Fruit fly (Drosophila melanogaster): ENCODE data around the gene PGRP-SB2.

The PGRP-SB2 gene

dm6 chr3L:16702866-16703265 is 23.5 kb upstream of the PGRP-SB2 start:
- peak in 1 of 2 experiments; percentile 82 for TF ChIP-seq Hr78 (GFP tag; optimal IDR thresholded peaks at IDR 0.05)
- peak; percentile 11 for TF ChIP-seq gcm (GFP tag; optimal IDR thresholded peaks at IDR 0.05)
- peak; percentile 52 for TF ChIP-seq Ets65A (GFP tag)
- TF ChIP-seq CG7928 (GFP tag; optimal IDR thresholded peaks at IDR 0.05) = no peak
- TF ChIP-seq Eip74EF (GFP tag; optimal IDR thresholded peaks at IDR 0.05) = peak in 1 of 2 experiments; percentile 57
- peak; percentile 98 for TF ChIP-seq pros (GFP tag; optimal IDR thresholded peaks at IDR 0.05)
- peak; percentile 2 for TF ChIP-seq twi (tag; optimal IDR thresholded peaks at IDR 0.05)
- no peak for TF ChIP-seq YL-1 (GFP tag; optimal IDR thresholded peaks at IDR 0.05)
- no peak for TF ChIP-seq CG10321 (GFP tag; IDR thresholded peaks at IDR 0.05)
- TF ChIP-seq HLH4C (GFP tag; IDR thresholded peaks at IDR 0.05; ENCODE audit: partially characterized antibody) = no peak
- no peak for TF ChIP-seq CG8290 (GFP tag; optimal IDR thresholded peaks at IDR 0.05)
- peak in 1 of 2 experiments; percentile 12 for TF ChIP-seq CG8290 (tag; optimal IDR thresholded peaks at IDR 0.05)
- 0 out of 4 replicates have a peak, but pooled peaks have one; percentile 32 for TF ChIP-seq chinmo (GFP tag; IDR thresholded peaks at IDR 0.05; ENCODE audit: partially characterized antibody)
- peak; percentile 24 for TF ChIP-seq fd64A (GFP tag; optimal IDR thresholded peaks at IDR 0.05)
- peak; percentile 66 for TF ChIP-seq abd-A (tag; optimal IDR thresholded peaks at IDR 0.05)
- peak; percentile 54 for TF ChIP-seq sd (tag; optimal IDR thresholded peaks at IDR 0.05)
- no peak for TF ChIP-seq eyg (GFP tag; optimal IDR thresholded peaks at IDR 0.05)
- no peak for TF ChIP-seq CG7372 (GFP tag; IDR thresholded peaks at IDR 0.05)
- TF ChIP-seq ara (GFP tag; IDR thresholded peaks at IDR 0.05) = peak; percentile 42; the same call in 1 of the 2 replicates
- peak; percentile 85 for TF ChIP-seq z (GFP tag; IDR thresholded peaks at IDR 0.05)
- TF ChIP-seq CG10543 (GFP tag; optimal IDR thresholded peaks at IDR 0.05) = peak; percentile 66
- TF ChIP-seq fru (optimal IDR thresholded peaks at IDR 0.05) = no peak
- TF ChIP-seq crc (GFP tag; optimal IDR thresholded peaks at IDR 0.05) = no peak
- TF ChIP-seq mam (GFP tag; optimal IDR thresholded peaks at IDR 0.05) = no peak
- TF ChIP-seq crol (GFP tag; IDR thresholded peaks at IDR 0.05) = peak; percentile 95
- no peak for TF ChIP-seq CG17186 (GFP tag; optimal IDR thresholded peaks at IDR 0.05)
- 0 out of 3 replicates have a peak, but pooled peaks have one; percentile 29 for TF ChIP-seq ci (GFP tag; IDR thresholded peaks at IDR 0.05)
- no peak for TF ChIP-seq Sry-β (GFP tag; optimal IDR thresholded peaks at IDR 0.05)
- no peak for TF ChIP-seq vfl (GFP tag; optimal IDR thresholded peaks at IDR 0.05)
- no peak for TF ChIP-seq trh (GFP tag; optimal IDR thresholded peaks at IDR 0.05)
- TF ChIP-seq mirr (GFP tag; optimal IDR thresholded peaks at IDR 0.05) = peak; percentile 1

DNA sequence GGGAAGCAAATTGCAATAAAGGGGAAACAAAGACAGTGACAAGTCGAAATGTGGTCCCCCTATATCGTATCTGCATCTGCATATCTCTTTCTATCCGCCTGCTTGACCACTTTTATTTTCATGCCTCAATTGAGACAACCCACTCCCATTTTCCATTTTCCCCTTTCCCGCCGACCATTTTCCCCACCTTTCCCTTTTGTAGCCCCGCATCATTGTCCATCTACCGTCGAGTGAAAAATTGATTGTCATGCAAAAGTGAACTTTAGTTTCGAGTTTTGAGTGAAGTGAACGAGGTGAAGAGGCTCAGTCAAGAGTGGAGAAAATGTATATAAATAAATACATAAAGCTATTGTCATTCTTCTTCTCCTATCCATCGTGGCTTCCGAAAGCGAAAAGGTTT is 22.1 kb upstream of the PGRP-SB2 start:
- no peak for TF ChIP-seq CG12744 (GFP tag; optimal IDR thresholded peaks at IDR 0.05)
- TF ChIP-seq CG1603 (tag; optimal IDR thresholded peaks at IDR 0.05) = no peak
- TF ChIP-seq oc (tag; optimal IDR thresholded peaks at IDR 0.05) = peak; percentile 9
- no peak for TF ChIP-seq cas (GFP tag; IDR thresholded peaks at IDR 0.05)
- peak; percentile 70; the same call in 1 of the 2 replicates for TF ChIP-seq vvl (GFP tag; IDR thresholded peaks at IDR 0.05)
- TF ChIP-seq D19A (tag; optimal IDR thresholded peaks at IDR 0.05) = no peak
- no peak for TF ChIP-seq CG7357 (GFP tag; IDR thresholded peaks at IDR 0.05)
- no peak for TF ChIP-seq Myb (GFP tag; optimal IDR thresholded peaks at IDR 0.05)
- no peak for TF ChIP-seq Awh (GFP tag; IDR thresholded peaks at IDR 0.05)
- TF ChIP-seq slbo (GFP tag; IDR thresholded peaks at IDR 0.05) = no peak
- no peak for TF ChIP-seq CkIIα-i1 (GFP tag; IDR thresholded peaks at IDR 0.05)
- no peak for TF ChIP-seq fd102C (GFP tag; optimal IDR thresholded peaks at IDR 0.05)
- TF ChIP-seq eve (GFP tag; optimal IDR thresholded peaks at IDR 0.05) = peak in 1 of 2 experiments; percentile 21
- TF ChIP-seq CG30020 (tag; optimal IDR thresholded peaks at IDR 0.05) = no peak
- TF ChIP-seq caup (GFP tag; optimal IDR thresholded peaks at IDR 0.05; ENCODE audit: severe bottlenecking) = no peak
- peak; percentile 51 for TF ChIP-seq kni (GFP tag; optimal IDR thresholded peaks at IDR 0.05)
- no peak for TF ChIP-seq H15 (GFP tag; IDR thresholded peaks at IDR 0.05)
- no peak for TF ChIP-seq NC2β (GFP tag; optimal IDR thresholded peaks at IDR 0.05)
- peak; percentile 17 for TF ChIP-seq pros (GFP tag; optimal IDR thresholded peaks at IDR 0.05)
- peak; percentile 92 for TF ChIP-seq z (GFP tag; IDR thresholded peaks at IDR 0.05)
- TF ChIP-seq lmd (GFP tag; IDR thresholded peaks at IDR 0.05) = no peak
- TF ChIP-seq br (optimal IDR thresholded peaks at IDR 0.05) = no peak
- TF ChIP-seq Dll (GFP tag; IDR thresholded peaks at IDR 0.05; ENCODE audit: partially characterized antibody) = no peak
- TF ChIP-seq Dp (GFP tag; optimal IDR thresholded peaks at IDR 0.05) = no peak
